Fruit fly (Drosophila melanogaster): ENCODE data around the gene Ctr9.
A peak's percentile ranks its signal among the peaks of the same experiment; 100 is the strongest.

Gene Ctr9

dm6 chr3L:1334571-1335427 lies 27.8 kb downstream of the Ctr9 start, which contains the start of the genes Hmbs and CG2211 (continued):
- TF ChIP-seq CG8319 (GFP tag; optimal IDR thresholded peaks at IDR 0.05) (no peak), CG31627 (GFP tag; optimal IDR thresholded peaks at IDR 0.05) (peak; percentile 89), Met (GFP tag; optimal IDR thresholded peaks at IDR 0.05) (no peak), Hr4 (GFP tag; optimal IDR thresholded peaks at IDR 0.05) (no peak), topi (GFP tag; optimal IDR thresholded peaks at IDR 0.05) (peak; percentile 80), CG1621 (tag; optimal IDR thresholded peaks at IDR 0.05) (peak; percentile 48), Smox (GFP tag; optimal IDR thresholded peaks at IDR 0.05) (no peak), vri (GFP tag; optimal IDR thresholded peaks at IDR 0.05) (peak; percentile 20), CG8632 (GFP tag; optimal IDR thresholded peaks at IDR 0.05) (no peak), net (GFP tag; optimal IDR thresholded peaks at IDR 0.05) (no peak)

dm6 chr3L:1335428-1335764 lies 28.4 kb downstream of the Ctr9 start:
- TF ChIP-seq Eip78C (GFP tag) = peak; percentile 94
- peak; percentile 90 for TF ChIP-seq vri (GFP tag; optimal IDR thresholded peaks at IDR 0.05)
- TF ChIP-seq CG9139 (GFP tag; optimal IDR thresholded peaks at IDR 0.05) = no peak
- peak; percentile 70 for TF ChIP-seq Gug (GFP tag; IDR thresholded peaks at IDR 0.05)
- TF ChIP-seq CG6808 (GFP tag; optimal IDR thresholded peaks at IDR 0.05) = no peak
- peak; percentile 51 for TF ChIP-seq Sox102F (GFP tag; optimal IDR thresholded peaks at IDR 0.05)
- TF ChIP-seq CG10669 (GFP tag; optimal IDR thresholded peaks at IDR 0.05) = peak; percentile 16
- TF ChIP-seq Hr4 (GFP tag; optimal IDR thresholded peaks at IDR 0.05) = peak; percentile 86
- TF ChIP-seq ss (GFP tag; optimal IDR thresholded peaks at IDR 0.05) = no peak
- TF ChIP-seq cyc (GFP tag; optimal IDR thresholded peaks at IDR 0.05) = peak; percentile 56
- TF ChIP-seq CG8119 (GFP tag; IDR thresholded peaks at IDR 0.05) = peak; percentile 61; the same call in 1 of the 3 replicates
- TF ChIP-seq Blimp-1 (GFP tag; optimal IDR thresholded peaks at IDR 0.05) = no peak
- TF ChIP-seq esn (GFP tag; optimal IDR thresholded peaks at IDR 0.05) = peak; percentile 68
- no peak for TF ChIP-seq Sox15 (GFP tag; optimal IDR thresholded peaks at IDR 0.05)
- peak; percentile 17 for TF ChIP-seq CG6792 (GFP tag; optimal IDR thresholded peaks at IDR 0.05)
- no peak for TF ChIP-seq CG6276 (GFP tag; optimal IDR thresholded peaks at IDR 0.05)
- peak; percentile 63 for TF ChIP-seq topi (GFP tag; optimal IDR thresholded peaks at IDR 0.05)
- no peak for TF ChIP-seq Eip93F (GFP tag; optimal IDR thresholded peaks at IDR 0.05)
- TF ChIP-seq net (GFP tag; optimal IDR thresholded peaks at IDR 0.05) = peak; percentile 55
- peak; percentile 59 for TF ChIP-seq OdsH (GFP tag; optimal IDR thresholded peaks at IDR 0.05)
- peak; percentile 67 for TF ChIP-seq CG32006 (GFP tag; optimal IDR thresholded peaks at IDR 0.05)
- TF ChIP-seq dsx (GFP tag; optimal IDR thresholded peaks at IDR 0.05; ENCODE audit: poor library complexity, severe bottlenecking) = no peak
- TF ChIP-seq CG3032 (tag; optimal IDR thresholded peaks at IDR 0.05) = no peak
- peak; percentile 62 for TF ChIP-seq Lpt (GFP tag; optimal IDR thresholded peaks at IDR 0.05)
- no peak for TF ChIP-seq CG8632 (GFP tag; optimal IDR thresholded peaks at IDR 0.05)
- peak; percentile 88 for TF ChIP-seq svp (GFP tag)
- peak; percentile 61 for TF ChIP-seq lz (GFP tag; optimal IDR thresholded peaks at IDR 0.05)
- peak; percentile 26 for TF ChIP-seq CG10631 (GFP tag; optimal IDR thresholded peaks at IDR 0.05)
- peak; percentile 81 for TF ChIP-seq CG11294 (GFP tag; IDR thresholded peaks at IDR 0.05)
- TF ChIP-seq Hr39 (GFP tag; optimal IDR thresholded peaks at IDR 0.05) = peak; percentile 65
- no peak for TF ChIP-seq Ets21C (GFP tag; optimal IDR thresholded peaks at IDR 0.05)
- TF ChIP-seq CG8319 (GFP tag; optimal IDR thresholded peaks at IDR 0.05) = no peak
- no peak for TF ChIP-seq CG1621 (tag; optimal IDR thresholded peaks at IDR 0.05)
- no peak for TF ChIP-seq fd85E (GFP tag; optimal IDR thresholded peaks at IDR 0.05)
- TF ChIP-seq acj6 (GFP tag; optimal IDR thresholded peaks at IDR 0.05) = peak; percentile 57
- no peak for TF ChIP-seq spab (GFP tag; optimal IDR thresholded peaks at IDR 0.05)
- TF ChIP-seq Eip75B (GFP tag; optimal IDR thresholded peaks at IDR 0.05) = peak; percentile 46
- no peak for TF ChIP-seq fd59A (GFP tag; optimal IDR thresholded peaks at IDR 0.05)
- no peak for TF ChIP-seq CG16779 (tag; optimal IDR thresholded peaks at IDR 0.05)
- peak; percentile 27 for TF ChIP-seq dac (GFP tag; optimal IDR thresholded peaks at IDR 0.05)
- peak; percentile 60 for TF ChIP-seq CG31627 (GFP tag; optimal IDR thresholded peaks at IDR 0.05)
- no peak for TF ChIP-seq CG4318 (GFP tag; optimal IDR thresholded peaks at IDR 0.05)
- peak; percentile 58 for TF ChIP-seq achi (GFP tag; optimal IDR thresholded peaks at IDR 0.05)
- TF ChIP-seq CG11762 (GFP tag; optimal IDR thresholded peaks at IDR 0.05; ENCODE audit: insufficient read depth) = peak; percentile 26
- TF ChIP-seq CG6854 (GFP tag; optimal IDR thresholded peaks at IDR 0.05) = no peak
- TF ChIP-seq Smox (GFP tag; optimal IDR thresholded peaks at IDR 0.05) = no peak
